Fruit fly (Drosophila melanogaster) whole organism, embryonic: ENCODE data around the gene CG42538.

Source experiments
- BtbVII ChIP-seq: fragments of 200-800 bp; sonication (Bioruptor generic); optimal IDR thresholded peaks from 3 replicates; lab custom pipeline; 2017; ENCODE audit warnings: missing biosample characterization, mild to moderate bottlenecking, missing genetic modification characterization
- C15 ChIP-seq: fragments of 200-800 bp; sonication (Bioruptor generic); IDR thresholded peaks from 3 replicates; pipeline ENCODE4 v1.3.6; 2022; ENCODE audit warnings: missing biosample characterization, missing genetic modification characterization
- CG10274 ChIP-seq: fragments of 200-800 bp; sonication (Bioruptor generic); optimal IDR thresholded peaks from 3 replicates; lab custom pipeline; 2017; ENCODE audit warnings: missing biosample characterization, mild to moderate bottlenecking, missing genetic modification characterization
- CG10462 ChIP-seq: fragments of 200-800 bp; sonication (Bioruptor generic); optimal IDR thresholded peaks from 2 replicates; lab custom pipeline; 2016; ENCODE audit warnings: missing biosample characterization, missing genetic modification characterization
- CG10543 ChIP-seq: fragments of 200-800 bp; sonication (Bioruptor generic); optimal IDR thresholded peaks from 3 replicates; lab custom pipeline; 2017; ENCODE audit warnings: missing biosample characterization, mild to moderate bottlenecking, missing genetic modification characterization, moderate library complexity
- CG12391 ChIP-seq: fragments of 200-800 bp; sonication (Bioruptor generic); optimal IDR thresholded peaks from 3 replicates; lab custom pipeline; 2018; ENCODE audit warnings: missing biosample characterization, mild to moderate bottlenecking, missing genetic modification characterization, moderate library complexity
- CG12744 ChIP-seq: fragments of 200-800 bp; sonication (Bioruptor generic); optimal IDR thresholded peaks from 2 replicates; lab custom pipeline; 2016; ENCODE audit warnings: missing biosample characterization, missing genetic modification characterization
- CG13296 ChIP-seq: fragments of 200-800 bp; sonication (Bioruptor generic); optimal IDR thresholded peaks from 3 replicates; lab custom pipeline; 2018; ENCODE audit warnings: missing biosample characterization, mild to moderate bottlenecking, missing genetic modification characterization
- CG14667 ChIP-seq: fragments of 200-800 bp; sonication (Bioruptor generic); IDR thresholded peaks from 2 replicates; pipeline ENCODE4 v1.3.6; 2022; ENCODE audit warnings: missing biosample characterization, missing genetic modification characterization
- CG14710 ChIP-seq: fragments of 200-800 bp; sonication (Bioruptor generic); optimal IDR thresholded peaks from 3 replicates; lab custom pipeline; 2019; ENCODE audit warnings: missing biosample characterization, mild to moderate bottlenecking, missing genetic modification characterization, moderate library complexity
- CG15269 ChIP-seq: fragments of 200-800 bp; sonication (Bioruptor generic); optimal IDR thresholded peaks from 2 replicates; lab custom pipeline; 2018; ENCODE audit warnings: missing biosample characterization, mild to moderate bottlenecking, missing genetic modification characterization, moderate library complexity
- CG15479 ChIP-seq: fragments of 200-800 bp; sonication (Bioruptor generic); optimal IDR thresholded peaks from 3 replicates; lab custom pipeline; 2019; ENCODE audit warnings: missing biosample characterization, mild to moderate bottlenecking, missing genetic modification characterization, moderate library complexity
- CG18011 ChIP-seq: fragments of 200-800 bp; sonication (Bioruptor generic); optimal IDR thresholded peaks from 2 replicates; lab custom pipeline; 2017; ENCODE audit warnings: missing biosample characterization, missing genetic modification characterization, mild to moderate bottlenecking, moderate library complexity, missing genotype
- CG18619 ChIP-seq: fragments of 200-800 bp; sonication (Bioruptor generic); optimal IDR thresholded peaks from 3 replicates; lab custom pipeline; 2017; ENCODE audit warnings: missing biosample characterization, mild to moderate bottlenecking, missing genetic modification characterization
- CG2678 ChIP-seq: fragments of 200-800 bp; sonication (Bioruptor generic); optimal IDR thresholded peaks from 3 replicates; lab custom pipeline; 2019; ENCODE audit warnings: missing biosample characterization, mild to moderate bottlenecking, missing genetic modification characterization, moderate library complexity
- CG31388 ChIP-seq: fragments of 200-800 bp; sonication (Bioruptor generic); optimal IDR thresholded peaks from 2 replicates; lab custom pipeline; 2016; ENCODE audit warnings: missing biosample characterization, missing genetic modification characterization
- CG31441 ChIP-seq: fragments of 200-800 bp; sonication (Bioruptor generic); IDR thresholded peaks from 2 replicates; pipeline ENCODE4 v1.3.6; 2022; ENCODE audit warnings: missing biosample characterization, missing genetic modification characterization
- CG5180 ChIP-seq: fragments of 200-800 bp; sonication (Bioruptor generic); optimal IDR thresholded peaks from 3 replicates; lab custom pipeline; 2017; ENCODE audit warnings: missing biosample characterization, missing genetic modification characterization, mild to moderate bottlenecking, moderate library complexity, missing genetic modification reagents
- CG6689 ChIP-seq: fragments of 200-800 bp; sonication (Bioruptor generic); IDR thresholded peaks from 2 replicates; pipeline ENCODE4 v1.3.6; 2022; ENCODE audit warnings: missing biosample characterization, missing genetic modification characterization
- CG8290 ChIP-seq, 3 experiments: fragments of 200-800 bp; sonication (Bioruptor generic); optimal IDR thresholded peaks; 2 replicates each; lab custom pipeline; 2016 to 2019; ENCODE audit warnings: missing biosample characterization in 3 of 3, missing genetic modification characterization in 3 of 3, mild to moderate bottlenecking in 2 of 3, moderate library complexity in 1 of 3
- CG9215 ChIP-seq: fragments of 200-800 bp; sonication (Bioruptor generic); IDR thresholded peaks from 2 replicates; pipeline ENCODE4 v1.3.6; 2022; ENCODE audit warnings: missing biosample characterization, missing genetic modification characterization
- CG9609 ChIP-seq: fragments of 200-800 bp; sonication (Bioruptor generic); optimal IDR thresholded peaks from 3 replicates; lab custom pipeline; 2016; ENCODE audit warnings: missing biosample characterization, missing genetic modification characterization
- Dek ChIP-seq: fragments of 200-800 bp; sonication (Bioruptor generic); optimal IDR thresholded peaks from 3 replicates; lab custom pipeline; 2019; ENCODE audit warnings: missing biosample characterization, mild to moderate bottlenecking, missing genetic modification characterization, moderate library complexity
- Dip2 ChIP-seq: fragments of 200-800 bp; sonication (Bioruptor generic); IDR thresholded peaks from 2 replicates; pipeline ENCODE4 v1.3.6; 2022; ENCODE audit warnings: missing biosample characterization, missing genetic modification characterization
- Dip3 ChIP-seq: fragments of 200-800 bp; sonication (Bioruptor generic); optimal IDR thresholded peaks from 3 replicates; lab custom pipeline; 2016; ENCODE audit warnings: missing biosample characterization, missing genetic modification characterization
- Drgx ChIP-seq: fragments of 200-800 bp; sonication (Bioruptor generic); IDR thresholded peaks from 2 replicates; pipeline ENCODE4 v1.3.6; 2022; ENCODE audit warnings: missing biosample characterization, missing genetic modification characterization
- Fer3 ChIP-seq: fragments of 200-800 bp; sonication (Bioruptor generic); optimal IDR thresholded peaks from 2 replicates; lab custom pipeline; 2018; ENCODE audit warnings: missing biosample characterization, mild to moderate bottlenecking, missing genetic modification characterization, moderate library complexity
- HLH54F ChIP-seq: fragments of 200-800 bp; sonication (Bioruptor generic); optimal IDR thresholded peaks from 3 replicates; lab custom pipeline; 2016; ENCODE audit warnings: missing biosample characterization, missing genetic modification characterization
- HLHmδ ChIP-seq: fragments of 200-800 bp; sonication (Bioruptor generic); optimal IDR thresholded peaks from 2 replicates; lab custom pipeline; 2018; ENCODE audit warnings: missing biosample characterization, mild to moderate bottlenecking, missing genetic modification characterization, moderate library complexity
- Hr39 ChIP-seq: fragments of >200 bp; optimal IDR thresholded peaks from 2 replicates; lab custom pipeline; 2017
- NK7.1 ChIP-seq: fragments of 200-800 bp; sonication (Bioruptor generic); optimal IDR thresholded peaks from 3 replicates; lab custom pipeline; 2016; ENCODE audit warnings: missing biosample characterization, missing genetic modification characterization
- Oaz ChIP-seq: fragments of 200-800 bp; sonication (Bioruptor generic); IDR thresholded peaks from 2 replicates; pipeline ENCODE4 v1.3.6; 2022; ENCODE audit warnings: missing biosample characterization, missing genetic modification characterization
- PHDP ChIP-seq: fragments of 200-800 bp; sonication (Bioruptor generic); optimal IDR thresholded peaks from 3 replicates; lab custom pipeline; 2018; ENCODE audit warnings: missing biosample characterization, mild to moderate bottlenecking, missing genetic modification characterization, moderate library complexity
- Stat92E ChIP-seq, 3 experiments: fragments of >200 bp in 2 of 3; fragments of 200-800 bp in 1 of 3; sonication (Bioruptor generic) in 1 of 3; optimal IDR thresholded peaks; 2 replicates each; lab custom pipeline; 2017 to 2019; ENCODE audit warnings: missing biosample characterization in 3 of 3, missing genetic modification characterization in 3 of 3, mild to moderate bottlenecking in 1 of 3, moderate library complexity in 1 of 3
- ab ChIP-seq: fragments of 200-800 bp; sonication (Bioruptor generic); optimal IDR thresholded peaks from 2 replicates; lab custom pipeline; 2016; ENCODE audit warnings: missing biosample characterization, missing genetic modification characterization
- bab2 ChIP-seq: fragments of 200-800 bp; sonication (Bioruptor generic); optimal IDR thresholded peaks from 2 replicates; lab custom pipeline; 2016; ENCODE audit warnings: missing biosample characterization, missing genetic modification characterization
- bsh ChIP-seq, 2 experiments: fragments of 200-800 bp; sonication (Bioruptor generic); optimal IDR thresholded peaks; 2 replicates each; lab custom pipeline; 2017 to 2018; ENCODE audit warnings: mild to moderate bottlenecking in 2 of 2, missing biosample characterization in 2 of 2, missing genetic modification characterization in 2 of 2, moderate library complexity in 1 of 2
- chn ChIP-seq: fragments of 200-800 bp; sonication (Bioruptor generic); optimal IDR thresholded peaks from 2 replicates; lab custom pipeline; 2016; ENCODE audit warnings: missing biosample characterization, missing genetic modification characterization
- dpn ChIP-seq, 2 experiments: fragments of 200-800 bp; sonication (Bioruptor generic); optimal IDR thresholded peaks; 3 replicates each; lab custom pipeline; 2016; ENCODE audit warnings: missing biosample characterization in 2 of 2, missing genetic modification characterization in 2 of 2
- gsb ChIP-seq: fragments of 200-800 bp; sonication (Bioruptor generic); IDR thresholded peaks from 2 replicates; pipeline ENCODE4 v1.3.6; 2022; ENCODE audit warnings: missing biosample characterization, missing genetic modification characterization
- lilli ChIP-seq: fragments of 200-800 bp; sonication (Bioruptor generic); optimal IDR thresholded peaks from 3 replicates; lab custom pipeline; 2016; ENCODE audit warnings: missing biosample characterization, missing genetic modification characterization
- otp ChIP-seq: fragments of 200-800 bp; sonication (Bioruptor generic); IDR thresholded peaks from 3 replicates; pipeline ENCODE4, ENCODE4 v1.3.6; 2022; ENCODE audit warnings: missing biosample characterization, missing genetic modification characterization
- pzg ChIP-seq: fragments of 200-800 bp; sonication (Bioruptor generic); optimal IDR thresholded peaks from 3 replicates; lab custom pipeline; 2018; ENCODE audit warnings: missing biosample characterization, mild to moderate bottlenecking, missing genetic modification characterization, moderate library complexity
- row ChIP-seq: fragments of 200-800 bp; sonication (Bioruptor generic); IDR thresholded peaks from 3 replicates; pipeline ENCODE4 v1.3.6; 2022; ENCODE audit warnings: missing biosample characterization, missing genetic modification characterization
- scrt ChIP-seq: fragments of 200-800 bp; sonication (Bioruptor generic); optimal IDR thresholded peaks from 2 replicates; lab custom pipeline; 2018; ENCODE audit warnings: missing biosample characterization, mild to moderate bottlenecking, missing genetic modification characterization, moderate library complexity
- sug ChIP-seq: fragments of 200-800 bp; optimal IDR thresholded peaks from 2 replicates; lab custom pipeline; 2019; ENCODE audit warnings: missing biosample characterization, mild to moderate bottlenecking, missing genetic modification characterization, moderate library complexity
- toy ChIP-seq: fragments of 200-800 bp; sonication (Bioruptor generic); IDR thresholded peaks from 2 replicates; pipeline ENCODE4 v1.3.6; 2022; ENCODE audit warnings: missing biosample characterization, missing genetic modification characterization
- ttk ChIP-seq: fragments of 200-800 bp; sonication (Bioruptor generic); IDR thresholded peaks from 2 replicates; pipeline ENCODE4 v2.1.2; 2022; ENCODE audit warnings: missing biosample characterization, missing genetic modification characterization
- unc-4 ChIP-seq: fragments of 200-800 bp; sonication (Bioruptor generic); IDR thresholded peaks from 2 replicates; pipeline ENCODE4 v1.3.6; 2022; ENCODE audit warnings: missing biosample characterization, missing genetic modification characterization; ENCODE audit not compliant: partially characterized antibody
- wdn ChIP-seq: fragments of 200-800 bp; sonication (Bioruptor generic); IDR thresholded peaks from 2 replicates; pipeline ENCODE4 v1.3.6; 2022; ENCODE audit warnings: missing biosample characterization, missing genetic modification characterization

Gene CG42538

DNA sequence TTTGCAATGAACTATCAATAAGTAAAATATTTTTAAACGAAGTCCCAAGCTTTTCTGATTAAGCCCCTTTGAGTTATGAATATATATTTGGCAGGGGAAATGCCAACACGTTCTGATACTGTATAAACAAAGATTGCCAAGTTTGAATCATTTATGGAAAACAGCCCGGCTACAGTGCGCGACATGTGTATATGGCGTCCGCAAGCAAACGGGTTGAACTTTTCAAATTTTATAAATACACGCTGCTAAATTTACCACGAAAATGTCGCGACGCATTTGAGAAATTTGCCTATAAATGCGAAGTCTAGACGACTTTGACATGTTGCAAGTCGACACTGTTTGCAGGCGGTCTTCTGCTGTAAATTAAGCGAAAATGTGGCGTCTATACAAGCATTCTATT, 13.8 kb downstream of the CG42538 start (continued):
- TF ChIP-seq Dip3 = peak; percentile 49
- peak; percentile 48; the same call in 1 of the 2 replicates for TF ChIP-seq CG6689
- TF ChIP-seq CG18619 (GFP tag; lab: Kevin White, UChicago) = peak; percentile 10
- TF ChIP-seq CG31388 = no peak
- peak; percentile 70 for TF ChIP-seq lilli (GFP tag; lab: Kevin White, UChicago)
- TF ChIP-seq CG9215 (GFP tag; lab: Robert Waterston, UW) = peak; percentile 39; the same call in 1 of the 2 replicates
- TF ChIP-seq Stat92E (GFP tag; optimal IDR thresholded peaks at IDR 0.05; lab: Kevin White, UChicago) = no peak
- TF ChIP-seq sug = peak; percentile 59
- TF ChIP-seq Dek (tag; lab: Kevin White, UChicago) = peak; percentile 48
- no peak for TF ChIP-seq Dip2 (GFP tag; lab: Robert Waterston, UW)
- peak; percentile 32 to 65 for TF ChIP-seq dpn (GFP tag; optimal IDR thresholded peaks at IDR 0.05; lab: Kevin White, UChicago)
- no peak for TF ChIP-seq NK7.1 (GFP tag; lab: Kevin White, UChicago)
- peak; percentile 47 for TF ChIP-seq PHDP (tag; lab: Kevin White, UChicago)
- no peak for TF ChIP-seq Hr39
- TF ChIP-seq CG10543 = peak; percentile 82
- TF ChIP-seq CG10274 = peak; percentile 12
- no peak for TF ChIP-seq CG14667 (GFP tag; lab: Robert Waterston, UW)
- peak; percentile 69 for TF ChIP-seq CG15269 (tag; lab: Kevin White, UChicago)
- TF ChIP-seq CG2678 = peak; percentile 59
- TF ChIP-seq bsh (GFP tag; optimal IDR thresholded peaks at IDR 0.05; lab: Kevin White, UChicago) = peak in 1 of 2 experiments; percentile 18
- TF ChIP-seq CG15479 (GFP tag; lab: Kevin White, UChicago) = no peak
- no peak for TF ChIP-seq HLHmδ (GFP tag; lab: Kevin White, UChicago)
- no peak for TF ChIP-seq CG5180
- TF ChIP-seq HLH54F (GFP tag; lab: Kevin White, UChicago) = peak; percentile 45
- no peak for TF ChIP-seq CG31441 (GFP tag; lab: Robert Waterston, UW)
- TF ChIP-seq Oaz = no peak
- peak; percentile 30 for TF ChIP-seq CG9609 (GFP tag; lab: Kevin White, UChicago)
- peak; percentile 55 for TF ChIP-seq Fer3 (tag; lab: Kevin White, UChicago)
- no peak for TF ChIP-seq unc-4 (GFP tag; lab: Robert Waterston, UW)
- TF ChIP-seq BtbVII (GFP tag; lab: Kevin White, UChicago) = peak; percentile 51
- TF ChIP-seq ttk (GFP tag; lab: Robert Waterston, UW) = 0 out of 2 replicates have a peak, but pooled peaks have one; percentile 20
- no peak for TF ChIP-seq CG10462 (GFP tag; lab: Kevin White, UChicago)
- 0 out of 3 replicates have a peak, but pooled peaks have one; percentile 39 for TF ChIP-seq otp (GFP tag; lab: Robert Waterston, UW)
- TF ChIP-seq CG18011 (GFP tag; lab: Kevin White, UChicago) = peak; percentile 8
- TF ChIP-seq C15 (GFP tag; lab: Robert Waterston, UW) = 0 out of 3 replicates have a peak, but pooled peaks have one; percentile 22
- peak; percentile 54 for TF ChIP-seq bab2
- peak; percentile 42 for TF ChIP-seq CG12744 (GFP tag; lab: Kevin White, UChicago)
- TF ChIP-seq CG14710 = no peak
- TF ChIP-seq chn (GFP tag; lab: Kevin White, UChicago) = no peak
- TF ChIP-seq CG13296 (GFP tag; lab: Kevin White, UChicago) = peak; percentile 64
- peak; percentile 40; the same call in 1 of the 2 replicates for TF ChIP-seq wdn (GFP tag; lab: Robert Waterston, UW)
- 0 out of 2 replicates have a peak, but pooled peaks have one; percentile 6 for TF ChIP-seq toy (GFP tag; lab: Robert Waterston, UW)
- peak; percentile 27 for TF ChIP-seq CG12391
- peak; percentile 36 for TF ChIP-seq scrt
- peak; percentile 71 for TF ChIP-seq row (GFP tag; lab: Robert Waterston, UW)
- TF ChIP-seq CG8290 (GFP tag; optimal IDR thresholded peaks at IDR 0.05; lab: Kevin White, UChicago) = no peak
- TF ChIP-seq CG8290 (tag; optimal IDR thresholded peaks at IDR 0.05; lab: Kevin White, UChicago) = peak in 1 of 2 experiments; percentile 72
- TF ChIP-seq Drgx (GFP tag; lab: Robert Waterston, UW) = peak; percentile 81
- TF ChIP-seq pzg (GFP tag; lab: Kevin White, UChicago) = no peak
- TF ChIP-seq ab (GFP tag; lab: Kevin White, UChicago) = no peak
- TF ChIP-seq gsb (GFP tag; lab: Robert Waterston, UW) = peak; percentile 58
